Fruit fly (Drosophila melanogaster) whole organism, embryonic: ENCODE measurements around the gene Hnf4.

ENCODE experiments used
- CG4282 ChIP-seq: fragments of 200-800 bp; sonication (Bioruptor generic); optimal IDR thresholded peaks from 2 replicates; lab custom pipeline; 2016; ENCODE audit warnings: missing biosample characterization, missing genetic modification characterization
- CG43689 ChIP-seq: fragments of 200-800 bp; sonication (Bioruptor generic); IDR thresholded peaks from 2 replicates; pipeline ENCODE4 v1.3.6; 2022; ENCODE audit warnings: missing biosample characterization, missing genetic modification characterization
- Hr3 ChIP-seq: fragments of 200-800 bp; sonication (Bioruptor generic); optimal IDR thresholded peaks from 3 replicates; lab custom pipeline; 2016; ENCODE audit warnings: missing biosample characterization, missing genetic modification characterization
- stwl ChIP-seq: fragments of 200-800 bp; sonication (Bioruptor generic); optimal IDR thresholded peaks from 3 replicates; lab custom pipeline; 2018; ENCODE audit warnings: missing biosample characterization, mild to moderate bottlenecking, missing genetic modification characterization, moderate library complexity

dm6 chr2L:8721028-8721427 is 11.6 kb upstream of the Hnf4 start:
- no peak for TF ChIP-seq CG43689 (GFP tag; lab: Robert Waterston, UW)
- TF ChIP-seq stwl (tag; lab: Kevin White, UChicago): no peak
- no peak for TF ChIP-seq Hr3 (GFP tag; lab: Kevin White, UChicago)
- TF ChIP-seq CG4282: no peak
